Worm (Caenorhabditis elegans): ENCODE results near the gene nphp-4.

DNA sequence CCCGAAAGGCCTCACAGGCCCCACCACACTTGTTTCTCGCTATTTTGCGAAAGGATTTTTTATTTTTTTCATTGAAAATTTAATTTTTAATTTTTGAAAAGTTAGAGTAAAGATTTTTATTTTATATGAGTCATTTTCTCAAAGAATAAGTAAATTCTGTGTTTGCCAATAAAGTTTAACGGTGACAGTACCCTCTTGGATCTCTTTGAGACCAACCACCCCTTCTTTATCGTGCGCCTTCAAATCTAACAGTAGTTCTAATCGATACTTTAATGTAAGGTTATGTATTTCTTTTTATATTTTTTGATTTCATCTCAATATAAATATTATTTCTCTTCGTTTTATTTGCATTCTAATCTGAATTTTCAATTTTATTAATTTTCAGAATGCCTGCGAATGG, 2.0 kb upstream of the nphp-4 start, which contains the start of gene hmp-1:
- TF ChIP-seq med-1 (GFP tag; optimal IDR thresholded peaks at IDR 0.05; ENCODE audit: insufficient read depth) (no peak), tab-1 (GFP tag; IDR thresholded peaks at IDR 0.05) (no peak), ref-1 (GFP tag; conservative IDR thresholded peaks at IDR 0.05) (no peak), ztf-29 (GFP tag; IDR thresholded peaks at IDR 0.05) (no peak), T22C8.4 (GFP tag; IDR thresholded peaks at IDR 0.05) (no peak), flt-1 (GFP tag; IDR thresholded peaks at IDR 0.05) (no peak), cog-1 (tag; optimal IDR thresholded peaks at IDR 0.05) (no peak), klf-2 (GFP tag; conservative IDR thresholded peaks at IDR 0.05) (no peak), ztf-23 (GFP tag; IDR thresholded peaks at IDR 0.05) (no peak)
